Worm (Caenorhabditis elegans) whole organism, late embryonic: ENCODE measurements around the gene mig-2.
A peak's percentile ranks its signal among the peaks of the same experiment; 100 is the strongest.

Source experiments
- C38D4.7 ChIP-seq: fragments of 200-800 bp; sonication (Bioruptor generic); optimal IDR thresholded peaks from 2 replicates; lab custom pipeline; 2018; ENCODE audit warnings: mild to moderate bottlenecking, missing genetic modification characterization, moderate library complexity, missing compliant biosample characterization
- F13H6.1 ChIP-seq: sonication (generic microtip); optimal IDR thresholded peaks from 2 replicates; lab custom pipeline; 2016; ENCODE audit warnings: missing genetic modification characterization, missing compliant biosample characterization
- ama-1 ChIP-seq: fragments of 150-350 bp; optimal IDR thresholded peaks from 2 replicates; lab custom pipeline; 2014
- elt-2 ChIP-seq: sonication (generic microtip); optimal IDR thresholded peaks from 2 replicates; lab custom pipeline; 2016; ENCODE audit warnings: missing genetic modification reagents, missing genetic modification characterization, missing compliant biosample characterization
- nfya-1 ChIP-seq: sonication (generic microtip); optimal IDR thresholded peaks from 2 replicates; lab custom pipeline; 2017; ENCODE audit warnings: missing genetic modification characterization, mild to moderate bottlenecking, missing compliant biosample characterization, antibody characterized with exemption, moderate library complexity
- nhr-11 ChIP-seq: fragments of 150-350 bp; optimal IDR thresholded peaks from 2 replicates; lab custom pipeline; 2014; ENCODE audit warnings: missing biosample characterization, missing genetic modification characterization
- pax-1 ChIP-seq: fragments of 150-350 bp; optimal IDR thresholded peaks from 2 replicates; lab custom pipeline; 2014; ENCODE audit warnings: missing biosample characterization, missing genetic modification characterization
- pqm-1 ChIP-seq: sonication (generic microtip); optimal IDR thresholded peaks from 2 replicates; lab custom pipeline; 2016; ENCODE audit warnings: missing genetic modification characterization, missing compliant biosample characterization
- ref-2 ChIP-seq: sonication (generic microtip); optimal IDR thresholded peaks from 2 replicates; lab custom pipeline; 2016; ENCODE audit warnings: missing genetic modification characterization, missing compliant biosample characterization
- rnt-1 ChIP-seq: sonication (generic microtip); optimal IDR thresholded peaks from 2 replicates; lab custom pipeline; 2016; ENCODE audit warnings: missing genetic modification characterization, missing compliant biosample characterization
- sox-4 ChIP-seq: sonication (generic microtip); optimal IDR thresholded peaks from 2 replicates; lab custom pipeline; 2017; ENCODE audit warnings: mild to moderate bottlenecking, missing genetic modification characterization, inconsistent platforms, missing compliant biosample characterization
- unc-86 ChIP-seq: sonication (generic microtip); optimal IDR thresholded peaks from 2 replicates; lab custom pipeline; 2016; ENCODE audit warnings: missing genetic modification characterization, missing compliant biosample characterization

- TF ChIP-seq pax-1, result no peak
- no peak for TF ChIP-seq F13H6.1 (tag; lab: Kevin White, UChicago)
- TF ChIP-seq elt-2 (tag; lab: Kevin White, UChicago), result peak; percentile 33
- TF ChIP-seq nhr-11 (tag; lab: Kevin White, UChicago), result no peak
- TF ChIP-seq nfya-1 (tag; lab: Kevin White, UChicago), result no peak
- no peak for TF ChIP-seq rnt-1 (tag; lab: Kevin White, UChicago)
- TF ChIP-seq ama-1 (lab: Kevin White, UChicago), result no peak
- TF ChIP-seq C38D4.7, result no peak
- TF ChIP-seq ref-2, result no peak
- no peak for TF ChIP-seq unc-86
- TF ChIP-seq pqm-1 (tag; lab: Kevin White, UChicago), result no peak
- TF ChIP-seq sox-4 (tag; lab: Kevin White, UChicago), result no peak
These were observed 29.3 kb upstream of the mig-2 start, which contains the start of gene hpo-34 for ce11 chrX:11519016-11519509.
